Fruit fly (Drosophila melanogaster) whole organism, embryonic: Measurements from ENCODE around the gene net.

Source experiments
- Atf6 ChIP-seq: fragments of 200-800 bp; sonication (Bioruptor generic); IDR thresholded peaks from 2 replicates; pipeline ENCODE4 v1.3.6; 2022; ENCODE audit warnings: missing biosample characterization, missing genetic modification characterization
- Bgb ChIP-seq: fragments of 200-800 bp; sonication (Bioruptor generic); IDR thresholded peaks from 2 replicates; pipeline ENCODE4 v1.3.6; 2022; ENCODE audit warnings: missing biosample characterization, missing genetic modification characterization; ENCODE audit not compliant: partially characterized antibody
- BtbVII ChIP-seq: fragments of 200-800 bp; sonication (Bioruptor generic); optimal IDR thresholded peaks from 3 replicates; lab custom pipeline; 2017; ENCODE audit warnings: missing biosample characterization, mild to moderate bottlenecking, missing genetic modification characterization
- CG10147 ChIP-seq: fragments of 200-800 bp; sonication (Bioruptor generic); optimal IDR thresholded peaks from 2 replicates; lab custom pipeline; 2019; ENCODE audit warnings: missing biosample characterization, mild to moderate bottlenecking, missing genetic modification characterization, moderate library complexity
- CG11085 ChIP-seq: fragments of 200-800 bp; sonication (Bioruptor generic); IDR thresholded peaks from 2 replicates; pipeline ENCODE4 v1.3.6; 2022; ENCODE audit warnings: missing biosample characterization, missing genetic modification characterization
- CG12155 ChIP-seq: fragments of 200-800 bp; sonication (Bioruptor generic); optimal IDR thresholded peaks from 3 replicates; lab custom pipeline; 2016; ENCODE audit warnings: missing biosample characterization, missing genetic modification characterization
- CG1233 ChIP-seq: fragments of 200-800 bp; sonication (Bioruptor generic); optimal IDR thresholded peaks from 4 replicates; lab custom pipeline; 2018; ENCODE audit warnings: missing biosample characterization, mild to moderate bottlenecking, missing genetic modification characterization
- CG12659 ChIP-seq: fragments of 200-800 bp; sonication (Bioruptor generic); optimal IDR thresholded peaks from 3 replicates; lab custom pipeline; 2017; ENCODE audit warnings: mild to moderate bottlenecking, missing biosample characterization, missing genetic modification reagents, missing genetic modification characterization
- CG13287 ChIP-seq: fragments of 200-800 bp; sonication (Bioruptor generic); IDR thresholded peaks from 2 replicates; pipeline ENCODE4 v1.3.6; 2022; ENCODE audit warnings: missing biosample characterization, missing genetic modification characterization; ENCODE audit not compliant: partially characterized antibody
- CG13424 ChIP-seq: fragments of 200-800 bp; sonication (Bioruptor generic); optimal IDR thresholded peaks from 2 replicates; lab custom pipeline; 2019; ENCODE audit warnings: missing biosample characterization, mild to moderate bottlenecking, missing genetic modification characterization, moderate library complexity
- CG13624 ChIP-seq: fragments of 200-800 bp; sonication (Bioruptor generic); optimal IDR thresholded peaks from 2 replicates; lab custom pipeline; 2016; ENCODE audit warnings: missing biosample characterization, missing genetic modification characterization
- CG13775 ChIP-seq: fragments of 200-800 bp; sonication (Bioruptor generic); optimal IDR thresholded peaks from 3 replicates; lab custom pipeline; 2017; ENCODE audit warnings: missing biosample characterization, mild to moderate bottlenecking, missing genetic modification characterization
- CG14965 ChIP-seq: fragments of 200-800 bp; sonication (Bioruptor generic); optimal IDR thresholded peaks from 2 replicates; lab custom pipeline; 2016; ENCODE audit warnings: missing biosample characterization, missing genetic modification characterization, borderline replicate concordance
- CG1603 ChIP-seq: fragments of 200-800 bp; sonication (Bioruptor generic); optimal IDR thresholded peaks from 2 replicates; lab custom pipeline; 2019; ENCODE audit warnings: missing biosample characterization, mild to moderate bottlenecking, missing genetic modification characterization, moderate library complexity
- CG16813 ChIP-seq: fragments of 200-800 bp; sonication (Bioruptor generic); IDR thresholded peaks from 3 replicates; pipeline ENCODE4 v1.3.6; 2022; ENCODE audit warnings: missing biosample characterization, missing genetic modification characterization; ENCODE audit not compliant: partially characterized antibody
- CG2116 ChIP-seq: fragments of 200-800 bp; sonication (Bioruptor generic); optimal IDR thresholded peaks from 3 replicates; lab custom pipeline; 2018; ENCODE audit warnings: missing biosample characterization, mild to moderate bottlenecking, missing genetic modification characterization
- CG2129 ChIP-seq: fragments of 200-800 bp; sonication (Bioruptor generic); IDR thresholded peaks from 2 replicates; pipeline ENCODE4 v1.3.6; 2022; ENCODE audit warnings: missing biosample characterization, missing genetic modification characterization; ENCODE audit not compliant: partially characterized antibody
- CG2199 ChIP-seq: fragments of 200-800 bp; sonication (Bioruptor generic); IDR thresholded peaks from 3 replicates; pipeline ENCODE4 v1.3.6; 2022; ENCODE audit warnings: missing biosample characterization, missing genetic modification characterization
- CG30020 ChIP-seq: fragments of 200-800 bp; optimal IDR thresholded peaks from 2 replicates; lab custom pipeline; 2019; ENCODE audit warnings: missing biosample characterization, mild to moderate bottlenecking, missing genetic modification characterization, moderate library complexity
- CG31388 ChIP-seq: fragments of 200-800 bp; sonication (Bioruptor generic); optimal IDR thresholded peaks from 2 replicates; lab custom pipeline; 2016; ENCODE audit warnings: missing biosample characterization, missing genetic modification characterization
- CG33557 ChIP-seq: fragments of 200-800 bp; sonication (Bioruptor generic); optimal IDR thresholded peaks from 2 replicates; lab custom pipeline; 2019; ENCODE audit warnings: missing biosample characterization, mild to moderate bottlenecking, missing genetic modification characterization, moderate library complexity
- CG7372 ChIP-seq: fragments of 200-800 bp; sonication (Bioruptor generic); IDR thresholded peaks from 2 replicates; pipeline ENCODE4 v1.3.6; 2022; ENCODE audit warnings: missing biosample characterization, missing genetic modification characterization
- CG7928 ChIP-seq: fragments of 200-800 bp; sonication (Bioruptor generic); optimal IDR thresholded peaks from 2 replicates; lab custom pipeline; 2017; ENCODE audit warnings: missing biosample characterization, mild to moderate bottlenecking, missing genetic modification characterization
- Dll ChIP-seq: fragments of 200-800 bp; sonication (Bioruptor generic); IDR thresholded peaks from 4 replicates; pipeline ENCODE4 v1.3.6; 2022; ENCODE audit warnings: missing biosample characterization, missing genetic modification characterization; ENCODE audit not compliant: partially characterized antibody
- Dref ChIP-seq: fragments of 200-800 bp; sonication (Bioruptor generic); IDR thresholded peaks from 2 replicates; pipeline ENCODE4 v1.3.6; 2022; ENCODE audit warnings: missing biosample characterization, missing genetic modification characterization
- Ets97D ChIP-seq: fragments of 200-800 bp; sonication (Bioruptor generic); optimal IDR thresholded peaks from 3 replicates; lab custom pipeline; 2016; ENCODE audit warnings: missing biosample characterization, missing genetic modification characterization
- Fer1 ChIP-seq: fragments of 200-800 bp; sonication (Bioruptor generic); optimal IDR thresholded peaks from 2 replicates; lab custom pipeline; 2017; ENCODE audit warnings: missing biosample characterization, mild to moderate bottlenecking, missing genetic modification characterization
- MBD-R2 ChIP-seq: fragments of 200-800 bp; sonication (Bioruptor generic); IDR thresholded peaks from 2 replicates; pipeline ENCODE4 v1.3.6; 2022; ENCODE audit warnings: missing biosample characterization, missing genetic modification characterization
- Mad ChIP-seq: fragments of 200-800 bp; sonication (Bioruptor generic); optimal IDR thresholded peaks from 2 replicates; lab custom pipeline; 2016; ENCODE audit warnings: missing biosample characterization, missing genetic modification characterization
- Max ChIP-seq: fragments of 200-800 bp; sonication (Bioruptor generic); optimal IDR thresholded peaks from 2 replicates; lab custom pipeline; 2016; ENCODE audit warnings: missing biosample characterization, mild to moderate bottlenecking, missing genetic modification characterization
- Side ChIP-seq: fragments of 200-800 bp; sonication (Bioruptor generic); optimal IDR thresholded peaks from 2 replicates; lab custom pipeline; 2016; ENCODE audit warnings: missing biosample characterization, missing genetic modification characterization
- Sry-β ChIP-seq: fragments of 200-800 bp; sonication (Bioruptor generic); optimal IDR thresholded peaks from 2 replicates; lab custom pipeline; 2018; ENCODE audit warnings: missing biosample characterization, mild to moderate bottlenecking, missing genetic modification characterization, moderate library complexity
- Sry-δ ChIP-seq: fragments of 200-800 bp; sonication (Bioruptor generic); optimal IDR thresholded peaks from 2 replicates; lab custom pipeline; 2016; ENCODE audit warnings: missing biosample characterization, missing genetic modification characterization
- Taf1 ChIP-seq: fragments of 200-800 bp; sonication (Bioruptor generic); IDR thresholded peaks from 2 replicates; pipeline ENCODE4 v1.3.6; 2022; ENCODE audit warnings: missing biosample characterization, missing genetic modification characterization
- Vsx1 ChIP-seq: fragments of 200-800 bp; sonication (Bioruptor generic); optimal IDR thresholded peaks from 2 replicates; lab custom pipeline; 2017; ENCODE audit warnings: missing biosample characterization, mild to moderate bottlenecking, missing genetic modification characterization, missing genetic modification reagents
- YL-1 ChIP-seq: fragments of 200-800 bp; sonication (Bioruptor generic); optimal IDR thresholded peaks from 3 replicates; lab custom pipeline; 2017; ENCODE audit warnings: missing biosample characterization, mild to moderate bottlenecking, missing genetic modification characterization
- amos ChIP-seq: fragments of 200-800 bp; sonication (Bioruptor generic); IDR thresholded peaks from 2 replicates; pipeline ENCODE4 v1.3.6; 2022; ENCODE audit warnings: missing biosample characterization, missing genetic modification characterization; ENCODE audit not compliant: partially characterized antibody
- btn ChIP-seq: fragments of 200-800 bp; sonication (Bioruptor generic); optimal IDR thresholded peaks from 2 replicates; lab custom pipeline; 2016; ENCODE audit warnings: missing biosample characterization, missing genetic modification characterization
- chinmo ChIP-seq: fragments of 200-800 bp; sonication (Bioruptor generic); IDR thresholded peaks from 4 replicates; pipeline ENCODE4 v1.3.6; 2022; ENCODE audit warnings: missing biosample characterization, missing genetic modification characterization; ENCODE audit not compliant: partially characterized antibody
- gcm2 ChIP-seq: fragments of 200-800 bp; sonication (Bioruptor generic); optimal IDR thresholded peaks from 2 replicates; lab custom pipeline; 2016; ENCODE audit warnings: missing biosample characterization, missing genetic modification characterization
- gsb ChIP-seq: fragments of 200-800 bp; sonication (Bioruptor generic); IDR thresholded peaks from 2 replicates; pipeline ENCODE4 v1.3.6; 2022; ENCODE audit warnings: missing biosample characterization, missing genetic modification characterization
- mld ChIP-seq: fragments of 200-800 bp; sonication (Bioruptor generic); IDR thresholded peaks from 3 replicates; pipeline ENCODE4 v1.3.6; 2022; ENCODE audit warnings: missing biosample characterization, missing genetic modification characterization; ENCODE audit not compliant: partially characterized antibody
- psq ChIP-seq: fragments of 200-800 bp; sonication (Bioruptor generic); optimal IDR thresholded peaks from 2 replicates; lab custom pipeline; 2017; ENCODE audit warnings: missing biosample characterization, missing genetic modification characterization
- sens ChIP-seq: fragments of 200-800 bp; sonication (Bioruptor generic); peaks from one replicate; lab custom pipeline; 2016; ENCODE audit warnings: missing biosample characterization, missing genetic modification characterization
- sim ChIP-seq: fragments of 200-800 bp; sonication (Bioruptor generic); IDR thresholded peaks from 2 replicates; pipeline ENCODE4 v1.3.6; 2022; ENCODE audit warnings: missing biosample characterization, missing genetic modification characterization
- sob ChIP-seq: fragments of 200-800 bp; sonication (Bioruptor generic); IDR thresholded peaks from 2 replicates; pipeline ENCODE4 v1.3.6; 2022; ENCODE audit warnings: missing biosample characterization, missing genetic modification characterization
- ssp ChIP-seq: fragments of 200-800 bp; sonication (Bioruptor generic); IDR thresholded peaks from 2 replicates; pipeline ENCODE4 v1.3.6; 2022; ENCODE audit warnings: missing biosample characterization, missing genetic modification characterization
- trem ChIP-seq: fragments of 200-800 bp; optimal IDR thresholded peaks from 3 replicates; lab custom pipeline; 2019; ENCODE audit warnings: missing biosample characterization, mild to moderate bottlenecking, missing genetic modification characterization, moderate library complexity
- unc-4 ChIP-seq: fragments of 200-800 bp; sonication (Bioruptor generic); IDR thresholded peaks from 2 replicates; pipeline ENCODE4 v1.3.6; 2022; ENCODE audit warnings: missing biosample characterization, missing genetic modification characterization; ENCODE audit not compliant: partially characterized antibody
- z ChIP-seq: fragments of 200-800 bp; sonication (Bioruptor generic); IDR thresholded peaks from 3 replicates; pipeline ENCODE4 v1.3.6; 2022; ENCODE audit warnings: missing biosample characterization, missing genetic modification characterization

Gene net

DNA sequence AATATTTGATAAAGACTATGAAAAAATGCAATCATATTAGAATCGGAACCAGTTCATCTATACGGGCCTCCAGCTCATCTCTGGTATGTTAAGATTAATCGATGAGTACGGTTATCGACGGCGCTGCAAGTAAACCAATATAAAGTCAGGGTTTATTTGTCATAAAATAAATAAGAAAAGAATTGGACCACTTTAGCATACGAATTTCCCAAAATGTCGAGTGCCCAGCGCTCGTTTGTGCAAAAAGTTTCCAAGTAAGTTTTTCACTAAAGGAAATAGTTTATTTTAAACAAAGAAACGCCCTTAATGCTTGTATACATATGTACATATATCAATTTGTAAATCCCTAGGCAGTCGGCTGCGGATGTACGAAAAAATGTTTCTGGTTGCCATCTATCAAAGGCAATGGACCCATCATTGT lies 7.5 kb upstream of the net start, which contains the start of gene Zir (continued):
- TF ChIP-seq CG7928 (GFP tag; lab: Kevin White, UChicago) (peak; percentile 7), mld (peak; percentile 39; the same call in 2 of the 3 replicates), CG33557 (GFP tag; lab: Kevin White, UChicago) (peak; percentile 29), Max (GFP tag; lab: Kevin White, UChicago) (no peak), BtbVII (peak; percentile 14), Fer1 (GFP tag; lab: Kevin White, UChicago) (peak; percentile 42), CG2129 (GFP tag; lab: Robert Waterston, UW) (peak; percentile 45; the same call in 1 of the 2 replicates), CG13287 (peak; percentile 80), Sry-δ (GFP tag; lab: Kevin White, UChicago) (peak; percentile 51), Ets97D (GFP tag; lab: Kevin White, UChicago) (peak; percentile 36), CG13775 (GFP tag; lab: Kevin White, UChicago) (peak; percentile 0), CG13624 (GFP tag; lab: Kevin White, UChicago) (peak; percentile 13), Bgb (GFP tag; lab: Robert Waterston, UW) (peak; percentile 78), CG1233 (GFP tag; lab: Kevin White, UChicago) (no peak), gsb (GFP tag; lab: Robert Waterston, UW) (no peak), CG1603 (peak; percentile 27), z (no peak), chinmo (GFP tag; lab: Robert Waterston, UW) (peak; percentile 77; the same call in 2 of the 4 replicates), CG2116 (GFP tag; lab: Kevin White, UChicago) (peak; percentile 33), sens (GFP tag; lab: Kevin White, UChicago) (peak; percentile 59), YL-1 (GFP tag; lab: Kevin White, UChicago) (peak; percentile 40), sim (GFP tag; lab: Robert Waterston, UW) (no peak), gcm2 (GFP tag; lab: Kevin White, UChicago) (no peak), trem (tag; lab: Kevin White, UChicago) (peak; percentile 30), Vsx1 (GFP tag; lab: Kevin White, UChicago) (no peak), psq (GFP tag; lab: Kevin White, UChicago) (no peak), CG30020 (peak; percentile 75), CG7372 (GFP tag; lab: Robert Waterston, UW) (no peak), sob (GFP tag; lab: Robert Waterston, UW) (no peak; the same call in 1 of the 2 replicates), Dll (GFP tag; lab: Robert Waterston, UW) (peak; percentile 66; the same call in 2 of the 4 replicates), CG16813 (GFP tag; lab: Robert Waterston, UW) (peak; percentile 57; the same call in 2 of the 3 replicates), CG31388 (GFP tag; lab: Kevin White, UChicago) (no peak), CG14965 (no peak), btn (no peak), CG10147 (GFP tag; lab: Kevin White, UChicago) (no peak), Sry-β (GFP tag; lab: Kevin White, UChicago) (peak; percentile 88), CG2199 (GFP tag; lab: Robert Waterston, UW) (0 out of 3 replicates have a peak, but pooled peaks have one; percentile 20), Mad (GFP tag; lab: Kevin White, UChicago) (no peak), CG11085 (no peak), ssp (GFP tag; lab: Robert Waterston, UW) (no peak), Taf1 (GFP tag; lab: Robert Waterston, UW) (no peak), CG12659 (GFP tag; lab: Kevin White, UChicago) (peak; percentile 26), Dref (GFP tag; lab: Robert Waterston, UW) (peak; percentile 72), unc-4 (GFP tag; lab: Robert Waterston, UW) (peak; percentile 67), CG12155 (no peak), Atf6 (GFP tag; lab: Robert Waterston, UW) (peak; percentile 15; the same call in 1 of the 2 replicates), CG13424 (tag; lab: Kevin White, UChicago) (no peak), MBD-R2 (peak; percentile 35; the same call in 1 of the 2 replicates), Side (no peak), amos (GFP tag; lab: Robert Waterston, UW) (peak; percentile 74; the same call in 1 of the 2 replicates)
